Worm (Caenorhabditis elegans): ENCODE data around the gene dod-23.

The dod-23 gene

DNA sequence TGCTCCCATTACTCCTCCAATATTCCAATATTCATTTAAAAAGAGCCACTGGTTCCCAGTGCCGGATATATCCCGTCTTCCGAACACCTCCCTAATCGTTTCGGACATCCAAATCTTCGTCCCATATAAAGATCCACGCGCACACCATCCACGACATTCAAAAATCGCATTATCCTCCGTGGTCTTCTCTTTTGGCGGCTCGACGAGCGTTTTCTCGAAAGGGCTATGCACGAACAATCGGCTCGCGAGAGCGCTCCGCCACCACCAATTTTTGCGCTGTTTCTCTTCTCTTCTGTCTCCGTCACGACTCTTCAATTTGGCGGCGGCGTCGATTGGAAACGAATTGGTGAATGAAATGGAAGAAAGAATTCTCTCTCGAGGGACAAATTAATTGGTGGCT is 45.7 kb downstream of the dod-23 start:
- peak; percentile 61; the same call in 1 of the 2 replicates for TF ChIP-seq zfh-2 (GFP tag; conservative IDR thresholded peaks at IDR 0.05)
- TF ChIP-seq tlf-1 (GFP tag; optimal IDR thresholded peaks at IDR 0.05): no peak
